Fruit fly (Drosophila melanogaster): ENCODE measurements around the gene CG15533.

The CG15533 gene

dm6 chr3R:30427805-30428359 is 738 bp upstream of the CG15533 start, which contains the start of gene CG2218 (continued):
- TF ChIP-seq Eip75B (GFP tag; optimal IDR thresholded peaks at IDR 0.05) (no peak), Lpt (GFP tag; optimal IDR thresholded peaks at IDR 0.05) (no peak), CG3032 (tag; optimal IDR thresholded peaks at IDR 0.05) (no peak), topi (GFP tag; optimal IDR thresholded peaks at IDR 0.05) (no peak), CG8319 (GFP tag; optimal IDR thresholded peaks at IDR 0.05) (no peak)

DNA sequence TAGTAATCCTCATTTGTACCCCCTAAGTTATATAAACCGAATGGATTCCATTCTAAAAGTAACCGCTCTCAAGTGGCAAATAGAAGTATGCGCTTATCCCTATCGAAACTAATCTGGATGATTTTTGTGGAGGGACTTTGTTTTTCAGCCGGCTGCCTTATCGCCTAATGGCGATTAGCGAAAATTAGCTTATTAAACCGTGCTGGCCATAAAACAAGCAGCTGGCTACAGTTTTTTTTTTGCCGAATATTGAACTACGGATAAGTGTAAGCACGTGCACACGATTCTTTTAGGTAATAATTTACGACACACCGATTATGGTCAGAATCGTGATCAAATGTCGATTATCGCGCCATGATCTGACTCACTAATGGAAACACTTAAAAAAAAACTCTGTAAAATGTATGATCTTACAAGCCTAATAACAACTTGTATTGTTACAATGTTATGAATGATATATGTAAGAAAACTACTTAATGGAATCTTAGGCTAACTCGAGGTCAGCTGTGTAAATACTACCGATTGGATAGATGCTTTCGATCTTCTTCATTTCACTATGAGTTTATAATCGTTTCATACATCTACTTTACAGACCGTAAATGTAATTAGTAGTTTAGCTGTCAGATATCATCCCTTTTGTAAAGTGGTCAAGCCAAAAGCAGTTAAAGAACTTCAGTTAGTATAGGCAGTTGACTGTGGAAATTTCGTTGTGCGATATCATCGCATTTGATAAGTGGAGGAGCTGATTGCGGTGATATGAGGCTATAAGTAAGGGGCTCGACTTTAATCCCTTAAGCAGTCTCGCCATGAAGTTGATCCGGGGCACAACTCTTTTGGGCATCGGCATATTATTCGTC is 2.9 kb downstream of the CG15533 start, which contains the start of gene CG15534:
TSS of gene CG15534 (plus strand) at position 807 of the 857 bp plus-strand sequence.
- TF ChIP-seq vri (GFP tag; optimal IDR thresholded peaks at IDR 0.05) (peak; percentile 24), CG16779 (tag; optimal IDR thresholded peaks at IDR 0.05) (no peak)

DNA sequence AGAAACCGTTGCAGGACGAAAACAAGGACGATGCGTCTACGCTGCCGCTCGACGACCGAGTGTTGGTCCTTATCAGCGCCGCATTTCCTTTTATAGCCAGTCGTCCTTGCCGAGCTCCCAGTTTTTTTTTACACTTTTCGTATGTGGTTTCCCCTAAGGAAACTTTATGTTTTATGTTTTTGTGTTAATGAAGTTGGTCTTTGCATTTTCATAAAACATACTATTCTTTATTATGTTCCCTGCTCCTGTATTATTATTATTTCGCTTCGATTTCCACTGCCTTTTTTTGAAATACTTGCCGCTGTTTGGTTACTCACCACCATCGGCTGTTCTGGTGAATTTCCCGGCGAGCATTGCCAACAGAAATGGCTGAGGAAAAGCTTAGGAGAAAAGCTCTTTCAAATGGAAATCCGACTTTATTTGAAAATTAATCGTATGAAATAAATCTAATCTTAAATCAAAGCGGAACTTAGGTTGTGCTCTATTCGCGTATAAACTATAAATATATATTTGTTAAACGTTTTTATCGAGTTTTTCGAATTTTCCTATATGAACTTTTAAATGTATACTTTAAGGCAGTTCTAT is 15.0 kb downstream of the CG15533 start, which contains the start of gene CG15537:
TSS of gene CG15537 (minus strand) at position 51 of the 585 bp plus-strand sequence.
- TF ChIP-seq dac (GFP tag; optimal IDR thresholded peaks at IDR 0.05): no peak
- peak; percentile 17 for TF ChIP-seq svp (GFP tag)

DNA sequence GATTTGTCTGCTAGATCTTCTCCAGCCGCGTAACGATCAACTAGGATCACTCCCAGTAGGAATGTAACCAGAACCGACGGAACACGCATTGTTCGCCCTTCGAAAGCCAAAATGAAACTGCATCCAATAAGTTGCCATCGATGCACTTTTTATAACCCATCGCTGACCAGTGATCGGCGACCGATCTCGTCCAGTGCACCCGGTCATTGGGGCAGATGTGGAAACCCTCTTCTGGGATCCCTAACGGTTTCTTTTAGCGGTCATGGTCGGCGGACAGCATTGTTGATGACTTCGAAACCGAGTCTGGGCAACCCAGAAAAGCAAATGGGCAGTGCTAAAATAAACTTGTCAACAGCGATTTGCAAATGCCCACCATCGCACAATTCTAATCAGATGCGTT is 16.3 kb downstream of the CG15533 start, which contains the start of gene Osi23:
TSS of gene Osi23 (minus strand) at position 101 of the 400 bp plus-strand sequence.
- TF ChIP-seq Eip75B (GFP tag; optimal IDR thresholded peaks at IDR 0.05) (no peak), Hr38 (GFP tag; optimal IDR thresholded peaks at IDR 0.05) (no peak), acj6 (GFP tag; optimal IDR thresholded peaks at IDR 0.05) (no peak), Sox14 (GFP tag; optimal IDR thresholded peaks at IDR 0.05) (no peak), Ets96B (tag; optimal IDR thresholded peaks at IDR 0.05) (no peak), CG3919 (GFP tag; optimal IDR thresholded peaks at IDR 0.05) (no peak), Eip78C (GFP tag) (no peak), CG15336 (GFP tag; IDR thresholded peaks at IDR 0.05) (no peak), Sox15 (GFP tag; optimal IDR thresholded peaks at IDR 0.05) (no peak), CG7368 (GFP tag; optimal IDR thresholded peaks at IDR 0.05) (no peak)

dm6 chr3R:30449446-30449845 is 20.8 kb downstream of the CG15533 start:
- TF ChIP-seq svp (GFP tag): peak; percentile 83
- no peak for TF ChIP-seq spab (GFP tag; optimal IDR thresholded peaks at IDR 0.05)

dm6 chr3R:30450224-30450623 is 21.6 kb downstream of the CG15533 start:
- TF ChIP-seq achi (GFP tag; optimal IDR thresholded peaks at IDR 0.05): peak; percentile 73
- peak; percentile 36 for TF ChIP-seq OdsH (GFP tag; optimal IDR thresholded peaks at IDR 0.05)
- no peak for TF ChIP-seq Met (GFP tag; optimal IDR thresholded peaks at IDR 0.05)
- peak; percentile 89 for TF ChIP-seq vri (GFP tag; optimal IDR thresholded peaks at IDR 0.05)
- TF ChIP-seq spab (GFP tag; optimal IDR thresholded peaks at IDR 0.05): peak; percentile 47
- TF ChIP-seq CG7368 (GFP tag; optimal IDR thresholded peaks at IDR 0.05): no peak
- TF ChIP-seq CG6163 (GFP tag; IDR thresholded peaks at IDR 0.05): peak; percentile 68
- TF ChIP-seq CG6792 (GFP tag; optimal IDR thresholded peaks at IDR 0.05): peak; percentile 71
- peak; percentile 49 for TF ChIP-seq Eip75B (GFP tag; optimal IDR thresholded peaks at IDR 0.05)
- no peak for TF ChIP-seq Ets96B (tag; optimal IDR thresholded peaks at IDR 0.05)
- TF ChIP-seq CG1621 (tag; optimal IDR thresholded peaks at IDR 0.05): peak; percentile 86
- TF ChIP-seq CG10669 (GFP tag; optimal IDR thresholded peaks at IDR 0.05): peak; percentile 48
- TF ChIP-seq CG10631 (GFP tag; optimal IDR thresholded peaks at IDR 0.05): peak; percentile 47
- TF ChIP-seq CG3919 (GFP tag; optimal IDR thresholded peaks at IDR 0.05): peak; percentile 62
- TF ChIP-seq CG6854 (GFP tag; optimal IDR thresholded peaks at IDR 0.05): peak; percentile 85
- TF ChIP-seq CG11902 (GFP tag; optimal IDR thresholded peaks at IDR 0.05): no peak
- peak; percentile 24 for TF ChIP-seq CG11762 (GFP tag; optimal IDR thresholded peaks at IDR 0.05; ENCODE audit: insufficient read depth)
- TF ChIP-seq salr (GFP tag; optimal IDR thresholded peaks at IDR 0.05): peak in 1 of 2 experiments; percentile 38
- TF ChIP-seq cyc (GFP tag; optimal IDR thresholded peaks at IDR 0.05): peak; percentile 45
- peak; percentile 74 for TF ChIP-seq esn (GFP tag; optimal IDR thresholded peaks at IDR 0.05)
- TF ChIP-seq eg (GFP tag; IDR thresholded peaks at IDR 0.05): peak; percentile 28; the same call in 1 of the 3 replicates
- peak; percentile 7 for TF ChIP-seq CG31627 (GFP tag; optimal IDR thresholded peaks at IDR 0.05)
- peak; percentile 21 for TF ChIP-seq Blimp-1 (GFP tag; optimal IDR thresholded peaks at IDR 0.05)
- TF ChIP-seq Ets21C (GFP tag; optimal IDR thresholded peaks at IDR 0.05): peak; percentile 2
- peak; percentile 87 for TF ChIP-seq fd85E (GFP tag; optimal IDR thresholded peaks at IDR 0.05)
- no peak for TF ChIP-seq fd59A (GFP tag; optimal IDR thresholded peaks at IDR 0.05)

Measured in whole organism, prepupa.